Fruit fly (Drosophila melanogaster) whole organism, embryonic: ENCODE results near the gene Plod.
A peak's percentile ranks its signal among the peaks of the same experiment; 100 is the strongest.

Experiments
- CG11247 ChIP-seq: fragments of 200-800 bp; sonication (Bioruptor generic); IDR thresholded peaks from 2 replicates; pipeline ENCODE4 v1.3.6; 2022; ENCODE audit warnings: missing biosample characterization, missing genetic modification characterization
- CG12219 ChIP-seq: fragments of 200-800 bp; sonication (Bioruptor generic); optimal IDR thresholded peaks from 3 replicates; lab custom pipeline; 2018; ENCODE audit warnings: missing biosample characterization, mild to moderate bottlenecking, missing genetic modification characterization
- CG13775 ChIP-seq: fragments of 200-800 bp; sonication (Bioruptor generic); optimal IDR thresholded peaks from 3 replicates; lab custom pipeline; 2017; ENCODE audit warnings: missing biosample characterization, mild to moderate bottlenecking, missing genetic modification characterization
- CG14050 ChIP-seq: fragments of 200-800 bp; sonication (Bioruptor generic); IDR thresholded peaks from 3 replicates; pipeline ENCODE4 v1.3.6; 2022; ENCODE audit warnings: missing biosample characterization, missing genetic modification characterization
- CG14667 ChIP-seq: fragments of 200-800 bp; sonication (Bioruptor generic); IDR thresholded peaks from 2 replicates; pipeline ENCODE4 v1.3.6; 2022; ENCODE audit warnings: missing biosample characterization, missing genetic modification characterization
- CG15011 ChIP-seq: fragments of 200-800 bp; sonication (Bioruptor generic); optimal IDR thresholded peaks from 3 replicates; lab custom pipeline; 2018; ENCODE audit warnings: missing biosample characterization, mild to moderate bottlenecking, missing genetic modification characterization
- CG17802 ChIP-seq: fragments of 200-800 bp; sonication (Bioruptor generic); optimal IDR thresholded peaks from 2 replicates; lab custom pipeline; 2018; ENCODE audit warnings: missing biosample characterization, mild to moderate bottlenecking, missing genetic modification characterization, moderate library complexity
- CG18476 ChIP-seq: fragments of 200-800 bp; sonication (Bioruptor generic); optimal IDR thresholded peaks from 2 replicates; lab custom pipeline; 2016; ENCODE audit warnings: missing biosample characterization, mild to moderate bottlenecking, missing genetic modification characterization
- CG2129 ChIP-seq: fragments of 200-800 bp; sonication (Bioruptor generic); IDR thresholded peaks from 2 replicates; pipeline ENCODE4 v1.3.6; 2022; ENCODE audit warnings: missing biosample characterization, missing genetic modification characterization; ENCODE audit not compliant: partially characterized antibody
- CG2202 ChIP-seq: fragments of 200-800 bp; sonication (Bioruptor generic); optimal IDR thresholded peaks from 2 replicates; lab custom pipeline; 2018; ENCODE audit warnings: missing biosample characterization, mild to moderate bottlenecking, missing genetic modification characterization
- CG2889 ChIP-seq: fragments of 200-800 bp; sonication (Bioruptor generic); IDR thresholded peaks from 3 replicates; pipeline ENCODE4 v1.3.6; 2022; ENCODE audit warnings: missing biosample characterization, missing genetic modification characterization
- CG30431 ChIP-seq: fragments of 200-800 bp; sonication (Bioruptor generic); optimal IDR thresholded peaks from 2 replicates; lab custom pipeline; 2017; ENCODE audit warnings: missing biosample characterization, missing genetic modification characterization
- CG32772 ChIP-seq: fragments of 200-800 bp; sonication (Bioruptor generic); IDR thresholded peaks from 2 replicates; pipeline ENCODE4 v1.3.6; 2022; ENCODE audit warnings: missing biosample characterization, missing genetic modification characterization
- CG3847 ChIP-seq: fragments of 200-800 bp; sonication (Bioruptor generic); IDR thresholded peaks from 2 replicates; pipeline ENCODE4 v1.3.6; 2022; ENCODE audit warnings: missing biosample characterization, missing genetic modification characterization
- CG4282 ChIP-seq: fragments of 200-800 bp; sonication (Bioruptor generic); optimal IDR thresholded peaks from 2 replicates; lab custom pipeline; 2016; ENCODE audit warnings: missing biosample characterization, missing genetic modification characterization
- CG4730 ChIP-seq: fragments of 200-800 bp; sonication (Bioruptor generic); IDR thresholded peaks from 2 replicates; pipeline ENCODE4 v1.3.6; 2022; ENCODE audit warnings: missing biosample characterization, missing genetic modification characterization
- CG7786 ChIP-seq: fragments of 200-800 bp; sonication (Bioruptor generic); optimal IDR thresholded peaks from 2 replicates; lab custom pipeline; 2016; ENCODE audit warnings: missing biosample characterization, missing genetic modification characterization
- CG8388 ChIP-seq: fragments of 200-800 bp; sonication (Bioruptor generic); optimal IDR thresholded peaks from 2 replicates; lab custom pipeline; 2019; ENCODE audit warnings: missing biosample characterization, mild to moderate bottlenecking, missing genetic modification characterization, moderate library complexity
- CG9215 ChIP-seq: fragments of 200-800 bp; sonication (Bioruptor generic); IDR thresholded peaks from 2 replicates; pipeline ENCODE4 v1.3.6; 2022; ENCODE audit warnings: missing biosample characterization, missing genetic modification characterization
- CG9932 ChIP-seq: fragments of 200-800 bp; sonication (Bioruptor generic); IDR thresholded peaks from 2 replicates; pipeline ENCODE4 v1.3.6; 2022; ENCODE audit warnings: missing biosample characterization, missing genetic modification characterization
- Camta ChIP-seq: fragments of 200-800 bp; sonication (Bioruptor generic); optimal IDR thresholded peaks from 2 replicates; lab custom pipeline; 2016; ENCODE audit warnings: missing biosample characterization, missing genetic modification characterization
- D19A ChIP-seq: fragments of 200-800 bp; optimal IDR thresholded peaks from 3 replicates; lab custom pipeline; 2019; ENCODE audit warnings: missing biosample characterization, mild to moderate bottlenecking, missing genetic modification characterization, moderate library complexity
- Dbx ChIP-seq: fragments of 200-800 bp; sonication (Bioruptor generic); IDR thresholded peaks from 3 replicates; pipeline ENCODE4 v1.3.6; 2022; ENCODE audit warnings: missing biosample characterization, missing genetic modification characterization
- Deaf1 ChIP-seq: fragments of 200-800 bp; optimal IDR thresholded peaks from 3 replicates; lab custom pipeline; 2019; ENCODE audit warnings: missing biosample characterization, mild to moderate bottlenecking, missing genetic modification characterization, moderate library complexity
- E2f1 ChIP-seq: fragments of 200-800 bp; sonication (Bioruptor generic); IDR thresholded peaks from 2 replicates; pipeline ENCODE4 v1.3.6; 2022; ENCODE audit warnings: missing biosample characterization, missing genetic modification characterization
- Ets65A ChIP-seq: fragments of 200-800 bp; sonication (Bioruptor generic); peaks from one replicate; lab custom pipeline; 2016; ENCODE audit warnings: missing biosample characterization, missing genetic modification characterization
- Ets97D ChIP-seq: fragments of 200-800 bp; sonication (Bioruptor generic); optimal IDR thresholded peaks from 3 replicates; lab custom pipeline; 2016; ENCODE audit warnings: missing biosample characterization, missing genetic modification characterization
- NC2β ChIP-seq: fragments of 200-800 bp; sonication (Bioruptor generic); optimal IDR thresholded peaks from 2 replicates; lab custom pipeline; 2016; ENCODE audit warnings: missing biosample characterization, missing genetic modification characterization
- Oaz ChIP-seq: fragments of 200-800 bp; sonication (Bioruptor generic); IDR thresholded peaks from 2 replicates; pipeline ENCODE4 v1.3.6; 2022; ENCODE audit warnings: missing biosample characterization, missing genetic modification characterization
- Ptx1 ChIP-seq: fragments of 200-800 bp; sonication (Bioruptor generic); IDR thresholded peaks from 2 replicates; pipeline ENCODE4 v1.3.6; 2022; ENCODE audit warnings: missing biosample characterization, missing genetic modification characterization
- ash1 ChIP-seq: fragments of 200-800 bp; sonication (Bioruptor generic); optimal IDR thresholded peaks from 2 replicates; lab custom pipeline; 2018; ENCODE audit warnings: missing biosample characterization, mild to moderate bottlenecking, missing genetic modification characterization
- btn ChIP-seq: fragments of 200-800 bp; sonication (Bioruptor generic); optimal IDR thresholded peaks from 2 replicates; lab custom pipeline; 2016; ENCODE audit warnings: missing biosample characterization, missing genetic modification characterization
- cato ChIP-seq: fragments of 200-800 bp; sonication (Bioruptor generic); optimal IDR thresholded peaks from 2 replicates; lab custom pipeline; 2016; ENCODE audit warnings: missing biosample characterization, missing genetic modification characterization, borderline replicate concordance
- dmrt11E ChIP-seq: fragments of 200-800 bp; sonication (Bioruptor generic); optimal IDR thresholded peaks from 3 replicates; lab custom pipeline; 2018; ENCODE audit warnings: missing biosample characterization, mild to moderate bottlenecking, missing genetic modification characterization, moderate library complexity
- dysf ChIP-seq: fragments of 200-800 bp; sonication (Bioruptor generic); IDR thresholded peaks from 3 replicates; pipeline ENCODE4 v1.3.6; 2022; ENCODE audit warnings: missing biosample characterization, missing genetic modification characterization
- ems ChIP-seq: fragments of 200-800 bp; sonication (Bioruptor generic); optimal IDR thresholded peaks from 3 replicates; lab custom pipeline; 2016; ENCODE audit warnings: missing biosample characterization, missing genetic modification characterization
- en ChIP-seq: fragments of 200-800 bp; sonication (Bioruptor generic); optimal IDR thresholded peaks from 2 replicates; lab custom pipeline; 2016; ENCODE audit warnings: missing biosample characterization, missing genetic modification characterization
- gce ChIP-seq: fragments of 200-800 bp; sonication (Bioruptor generic); IDR thresholded peaks from 3 replicates; pipeline ENCODE4 v1.3.6; 2022; ENCODE audit warnings: missing biosample characterization, missing genetic modification characterization
- gcm ChIP-seq: fragments of 200-800 bp; sonication (Bioruptor generic); optimal IDR thresholded peaks from 2 replicates; lab custom pipeline; 2019; ENCODE audit warnings: missing biosample characterization, mild to moderate bottlenecking, missing genetic modification characterization, moderate library complexity
- hbn ChIP-seq: fragments of 200-800 bp; sonication (Bioruptor generic); IDR thresholded peaks from 2 replicates; pipeline ENCODE4 v1.3.6; 2022; ENCODE audit warnings: missing biosample characterization, missing genetic modification characterization; ENCODE audit not compliant: partially characterized antibody
- inv ChIP-seq: fragments of 200-800 bp; sonication (Bioruptor generic); IDR thresholded peaks from 2 replicates; pipeline ENCODE4 v1.3.6; 2022; ENCODE audit warnings: missing biosample characterization, missing genetic modification characterization; ENCODE audit not compliant: partially characterized antibody
- nmo ChIP-seq: fragments of 200-800 bp; sonication (Bioruptor generic); optimal IDR thresholded peaks from 2 replicates; lab custom pipeline; 2018; ENCODE audit warnings: missing biosample characterization, mild to moderate bottlenecking, missing genetic modification characterization, moderate library complexity
- pfk ChIP-seq: fragments of 200-800 bp; sonication (Bioruptor generic); optimal IDR thresholded peaks from 2 replicates; lab custom pipeline; 2018; ENCODE audit warnings: missing biosample characterization, mild to moderate bottlenecking, missing genetic modification characterization, moderate library complexity
- pho ChIP-seq: fragments of 200-800 bp; sonication (Bioruptor generic); optimal IDR thresholded peaks from 2 replicates; lab custom pipeline; 2016; ENCODE audit warnings: missing biosample characterization, missing genetic modification characterization
- row ChIP-seq: fragments of 200-800 bp; sonication (Bioruptor generic); IDR thresholded peaks from 3 replicates; pipeline ENCODE4 v1.3.6; 2022; ENCODE audit warnings: missing biosample characterization, missing genetic modification characterization
- shn ChIP-seq: fragments of 200-800 bp; sonication (Bioruptor generic); optimal IDR thresholded peaks from 3 replicates; lab custom pipeline; 2016; ENCODE audit warnings: missing biosample characterization, missing genetic modification characterization
- sr ChIP-seq: fragments of 200-800 bp; sonication (Bioruptor generic); IDR thresholded peaks from 3 replicates; pipeline ENCODE4 v1.3.6; 2022; ENCODE audit warnings: missing biosample characterization, missing genetic modification characterization
- unc-4 ChIP-seq: fragments of 200-800 bp; sonication (Bioruptor generic); IDR thresholded peaks from 2 replicates; pipeline ENCODE4 v1.3.6; 2022; ENCODE audit warnings: missing biosample characterization, missing genetic modification characterization; ENCODE audit not compliant: partially characterized antibody
- vvl ChIP-seq: fragments of 200-800 bp; sonication (Bioruptor generic); IDR thresholded peaks from 2 replicates; pipeline ENCODE4 v1.3.6; 2022; ENCODE audit warnings: missing biosample characterization, missing genetic modification characterization
- wdn ChIP-seq: fragments of 200-800 bp; sonication (Bioruptor generic); IDR thresholded peaks from 2 replicates; pipeline ENCODE4 v1.3.6; 2022; ENCODE audit warnings: missing biosample characterization, missing genetic modification characterization
- zen ChIP-seq: fragments of 200-800 bp; sonication (Bioruptor generic); optimal IDR thresholded peaks from 3 replicates; lab custom pipeline; 2018; ENCODE audit warnings: missing biosample characterization, mild to moderate bottlenecking, missing genetic modification characterization, moderate library complexity

The Plod gene

DNA sequence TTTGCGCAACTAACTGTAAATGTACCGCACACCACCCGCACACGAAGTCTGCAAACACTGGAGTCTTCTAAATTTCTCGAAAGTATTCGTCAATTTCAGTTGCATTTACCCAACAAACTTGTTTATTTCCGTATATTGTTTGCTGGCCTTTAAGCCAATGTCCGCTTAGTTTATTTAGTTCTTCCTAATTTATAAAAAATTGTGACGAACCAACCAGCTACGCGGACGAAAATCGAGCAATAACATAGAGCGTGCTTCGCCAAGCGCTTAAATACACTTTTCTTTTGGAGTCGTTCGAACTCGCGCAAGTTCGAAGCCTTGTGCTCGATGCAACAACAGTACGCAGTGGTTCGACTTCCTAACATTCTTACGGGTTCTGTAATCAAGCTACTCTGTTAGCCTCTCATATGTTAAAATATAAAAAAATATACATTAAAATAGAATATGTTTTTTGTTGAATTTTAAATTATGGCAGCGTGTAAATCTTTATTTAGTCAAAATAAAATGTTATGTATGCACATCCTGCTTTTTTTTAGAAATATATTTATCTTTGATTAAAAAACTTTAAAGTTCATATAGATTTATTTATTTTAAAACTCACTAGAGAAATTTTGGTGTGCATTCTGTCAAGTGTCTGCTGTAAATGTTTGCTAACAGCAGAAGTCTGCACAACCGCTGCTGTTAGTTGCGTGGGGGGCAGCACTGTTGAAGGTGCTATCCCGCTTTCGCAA is 8.4 kb downstream of the Plod start, which contains the start of gene GlcAT-P (continued):
- TF ChIP-seq gce: no peak
- no peak for TF ChIP-seq shn (GFP tag; lab: Kevin White, UChicago)
- TF ChIP-seq Ets97D (GFP tag; lab: Kevin White, UChicago): no peak
- peak; percentile 82 for TF ChIP-seq nmo (GFP tag; lab: Kevin White, UChicago)
- TF ChIP-seq en: no peak
- TF ChIP-seq CG14667: no peak
- TF ChIP-seq E2f1 (GFP tag; lab: Robert Waterston, UW): peak; percentile 74
- peak; percentile 90 for TF ChIP-seq row (GFP tag; lab: Robert Waterston, UW)
- no peak for TF ChIP-seq Ets65A (GFP tag; lab: Kevin White, UChicago)
- no peak for TF ChIP-seq CG7786 (GFP tag; lab: Kevin White, UChicago)
- no peak for TF ChIP-seq btn (GFP tag; lab: Kevin White, UChicago)
- TF ChIP-seq CG14050 (GFP tag; lab: Robert Waterston, UW): peak; percentile 46; the same call in 2 of the 3 replicates
- peak; percentile 34; the same call in 1 of the 2 replicates for TF ChIP-seq CG32772 (GFP tag; lab: Robert Waterston, UW)
- TF ChIP-seq ems: no peak
- peak; percentile 79 for TF ChIP-seq dmrt11E (tag; lab: Kevin White, UChicago)
- TF ChIP-seq zen: peak; percentile 4
- no peak for TF ChIP-seq CG2129 (GFP tag; lab: Robert Waterston, UW)
- TF ChIP-seq vvl (GFP tag; lab: Robert Waterston, UW): peak; percentile 85
- peak; percentile 75 for TF ChIP-seq CG8388
- peak; percentile 64 for TF ChIP-seq CG13775 (GFP tag; lab: Kevin White, UChicago)
- no peak for TF ChIP-seq CG30431 (GFP tag; lab: Kevin White, UChicago)
- TF ChIP-seq sr: no peak
- no peak for TF ChIP-seq pfk (GFP tag; lab: Kevin White, UChicago)
- no peak for TF ChIP-seq CG17802
- TF ChIP-seq CG9215: peak; percentile 65
- TF ChIP-seq hbn (GFP tag; lab: Robert Waterston, UW): no peak
- TF ChIP-seq CG2202 (tag; lab: Kevin White, UChicago): no peak
- peak; percentile 73 for TF ChIP-seq Dbx (GFP tag; lab: Robert Waterston, UW)
- TF ChIP-seq CG2889 (GFP tag; lab: Robert Waterston, UW): peak; percentile 46; the same call in 1 of the 3 replicates
- no peak for TF ChIP-seq NC2β (GFP tag; lab: Kevin White, UChicago)
- TF ChIP-seq Deaf1 (tag; lab: Kevin White, UChicago): peak; percentile 45
- no peak for TF ChIP-seq CG11247 (GFP tag; lab: Robert Waterston, UW)
- TF ChIP-seq ash1 (GFP tag; lab: Kevin White, UChicago): no peak
- TF ChIP-seq CG9932 (GFP tag; lab: Robert Waterston, UW): peak; percentile 75
- TF ChIP-seq pho (GFP tag; lab: Kevin White, UChicago): no peak
- TF ChIP-seq wdn (GFP tag; lab: Robert Waterston, UW): no peak
- peak; percentile 18 for TF ChIP-seq CG18476 (GFP tag; lab: Kevin White, UChicago)
- TF ChIP-seq Oaz (GFP tag; lab: Robert Waterston, UW): peak; percentile 43
- peak; percentile 68 for TF ChIP-seq CG3847 (GFP tag; lab: Robert Waterston, UW)
- no peak for TF ChIP-seq CG15011 (GFP tag; lab: Kevin White, UChicago)
- TF ChIP-seq gcm: peak; percentile 61
- TF ChIP-seq CG12219 (GFP tag; lab: Kevin White, UChicago): no peak
- TF ChIP-seq inv (GFP tag; lab: Robert Waterston, UW): no peak
- peak; percentile 75 for TF ChIP-seq Ptx1 (GFP tag; lab: Robert Waterston, UW)
- no peak for TF ChIP-seq CG4730 (GFP tag; lab: Robert Waterston, UW)
- TF ChIP-seq D19A (tag; lab: Kevin White, UChicago): peak; percentile 75
- no peak for TF ChIP-seq cato (GFP tag; lab: Kevin White, UChicago)
- TF ChIP-seq Camta: peak; percentile 11
- peak; percentile 71; the same call in 2 of the 3 replicates for TF ChIP-seq dysf (GFP tag; lab: Robert Waterston, UW)
- no peak for TF ChIP-seq unc-4 (GFP tag; lab: Robert Waterston, UW)
- no peak for TF ChIP-seq CG4282 (GFP tag; lab: Kevin White, UChicago)
